Fruit fly (Drosophila melanogaster) whole organism, prepupa: ENCODE data around the gene Spt20.

Experiments used
- CG10631 ChIP-seq: fragments of 200-800 bp; sonication (Bioruptor generic); optimal IDR thresholded peaks from 2 replicates; lab custom pipeline; 2016; ENCODE audit warnings: missing biosample characterization, missing genetic modification characterization
- CG10669 ChIP-seq: fragments of 200-800 bp; sonication (Bioruptor generic); optimal IDR thresholded peaks from 3 replicates; lab custom pipeline; 2018; ENCODE audit warnings: missing biosample characterization, mild to moderate bottlenecking, missing genetic modification characterization, moderate library complexity
- CG11762 ChIP-seq: fragments of 200-800 bp; sonication (Bioruptor generic); optimal IDR thresholded peaks from 3 replicates; lab custom pipeline; 2016; ENCODE audit warnings: missing biosample characterization, missing genetic modification characterization; ENCODE audit not compliant: insufficient read depth
- CG11902 ChIP-seq: fragments of 200-800 bp; sonication (Bioruptor generic); optimal IDR thresholded peaks from 3 replicates; lab custom pipeline; 2016; ENCODE audit warnings: missing biosample characterization, missing genetic modification characterization
- CG15336 ChIP-seq: fragments of 200-800 bp; sonication (Bioruptor generic); IDR thresholded peaks from 2 replicates; pipeline ENCODE4 v1.3.6; 2022; ENCODE audit warnings: missing biosample characterization, missing genetic modification characterization
- CG1621 ChIP-seq: fragments of 200-800 bp; sonication (Bioruptor generic); optimal IDR thresholded peaks from 3 replicates; lab custom pipeline; 2018; ENCODE audit warnings: missing biosample characterization, mild to moderate bottlenecking, missing genetic modification characterization
- CG3032 ChIP-seq: fragments of 200-800 bp; optimal IDR thresholded peaks from 2 replicates; lab custom pipeline; 2019; ENCODE audit warnings: missing biosample characterization, mild to moderate bottlenecking, missing genetic modification characterization, moderate library complexity
- CG32006 ChIP-seq: fragments of 200-800 bp; sonication (Bioruptor generic); optimal IDR thresholded peaks from 3 replicates; lab custom pipeline; 2017; ENCODE audit warnings: missing biosample characterization, mild to moderate bottlenecking, missing genetic modification characterization
- CG34406 ChIP-seq: fragments of 200-800 bp; sonication (Bioruptor generic); optimal IDR thresholded peaks from 3 replicates; lab custom pipeline; 2016; ENCODE audit warnings: missing biosample characterization, missing genetic modification characterization
- CG3919 ChIP-seq: fragments of 200-800 bp; sonication (Bioruptor generic); optimal IDR thresholded peaks from 3 replicates; lab custom pipeline; 2016; ENCODE audit warnings: missing biosample characterization, missing genetic modification characterization
- CG6163 ChIP-seq: fragments of 200-800 bp; sonication (Bioruptor generic); IDR thresholded peaks from 3 replicates; pipeline ENCODE4 v1.3.6; 2022; ENCODE audit warnings: missing biosample characterization, missing genetic modification characterization
- CG6792 ChIP-seq: fragments of 200-800 bp; sonication (Bioruptor generic); optimal IDR thresholded peaks from 3 replicates; lab custom pipeline; 2016; ENCODE audit warnings: missing biosample characterization, missing genetic modification characterization
- CG6808 ChIP-seq: fragments of 200-800 bp; sonication (Bioruptor generic); optimal IDR thresholded peaks from 3 replicates; lab custom pipeline; 2017; ENCODE audit warnings: missing biosample characterization, missing genetic modification characterization, mild to moderate bottlenecking, moderate library complexity, missing genetic modification reagents
- CG8632 ChIP-seq: fragments of 200-800 bp; sonication (Bioruptor generic); optimal IDR thresholded peaks from 3 replicates; lab custom pipeline; 2016; ENCODE audit warnings: missing biosample characterization, missing genetic modification characterization
- Eip75B ChIP-seq: fragments of 200-800 bp; sonication (Bioruptor generic); optimal IDR thresholded peaks from 3 replicates; lab custom pipeline; 2016; ENCODE audit warnings: missing biosample characterization, missing genetic modification characterization
- Eip78C ChIP-seq: fragments of 200-800 bp; sonication (Bioruptor generic); peaks from one replicate; lab custom pipeline; 2016; ENCODE audit warnings: missing biosample characterization, missing genetic modification characterization
- Ets96B ChIP-seq: fragments of 200-800 bp; optimal IDR thresholded peaks from 2 replicates; lab custom pipeline; 2019; ENCODE audit warnings: missing biosample characterization, mild to moderate bottlenecking, missing genetic modification characterization, moderate library complexity
- Gug ChIP-seq: fragments of 200-800 bp; sonication (Bioruptor generic); IDR thresholded peaks from 2 replicates; pipeline ENCODE4 v1.3.6; 2022; ENCODE audit warnings: missing biosample characterization, missing genetic modification characterization
- Hr38 ChIP-seq: sonication (Bioruptor generic); optimal IDR thresholded peaks from 2 replicates; lab custom pipeline; 2016; ENCODE audit warnings: missing biosample characterization, missing genetic modification characterization
- Hr39 ChIP-seq: fragments of 200-800 bp; sonication (Bioruptor generic); optimal IDR thresholded peaks from 2 replicates; lab custom pipeline; 2016; ENCODE audit warnings: missing biosample characterization, missing genetic modification characterization
- Hr4 ChIP-seq: fragments of 200-800 bp; sonication (Bioruptor generic); optimal IDR thresholded peaks from 3 replicates; lab custom pipeline; 2016; ENCODE audit warnings: missing biosample characterization, missing genetic modification characterization
- Sox102F ChIP-seq: fragments of 200-800 bp; sonication (Bioruptor generic); optimal IDR thresholded peaks from 2 replicates; lab custom pipeline; 2016; ENCODE audit warnings: missing biosample characterization, mild to moderate bottlenecking, missing genetic modification characterization
- Sox14 ChIP-seq: fragments of 200-800 bp; sonication (Bioruptor generic); optimal IDR thresholded peaks from 3 replicates; lab custom pipeline; 2016; ENCODE audit warnings: missing biosample characterization, missing genetic modification characterization
- Sox15 ChIP-seq: fragments of 200-800 bp; sonication (Bioruptor generic); optimal IDR thresholded peaks from 3 replicates; lab custom pipeline; 2016; ENCODE audit warnings: missing biosample characterization, missing genetic modification characterization
- cyc ChIP-seq: fragments of 200-800 bp; sonication (Bioruptor generic); optimal IDR thresholded peaks from 3 replicates; lab custom pipeline; 2016; ENCODE audit warnings: missing biosample characterization, missing genetic modification characterization
- fd59A ChIP-seq: fragments of 200-800 bp; sonication (Bioruptor generic); optimal IDR thresholded peaks from 2 replicates; lab custom pipeline; 2017; ENCODE audit warnings: missing biosample characterization, mild to moderate bottlenecking, missing genetic modification characterization, missing genetic modification reagents
- fd85E ChIP-seq: fragments of 200-800 bp; sonication (Bioruptor generic); optimal IDR thresholded peaks from 3 replicates; lab custom pipeline; 2016; ENCODE audit warnings: missing biosample characterization, missing genetic modification characterization
- fkh ChIP-seq: fragments of 200-800 bp; sonication (Bioruptor generic); optimal IDR thresholded peaks from 3 replicates; lab custom pipeline; 2017; ENCODE audit warnings: missing biosample characterization, mild to moderate bottlenecking, missing genetic modification characterization, moderate library complexity
- lz ChIP-seq: fragments of 200-800 bp; sonication (Bioruptor generic); optimal IDR thresholded peaks from 3 replicates; lab custom pipeline; 2016; ENCODE audit warnings: missing biosample characterization, missing genetic modification characterization
- net ChIP-seq: fragments of 200-800 bp; sonication (Bioruptor generic); optimal IDR thresholded peaks from 3 replicates; lab custom pipeline; 2016; ENCODE audit warnings: missing biosample characterization, missing genetic modification characterization
- pdm3 ChIP-seq: fragments of 200-800 bp; sonication (Bioruptor generic); optimal IDR thresholded peaks from 3 replicates; lab custom pipeline; 2016; ENCODE audit warnings: missing biosample characterization, missing genetic modification characterization
- salr ChIP-seq, 2 experiments: fragments of 200-800 bp; sonication (Bioruptor generic); optimal IDR thresholded peaks; 3 replicates each; lab custom pipeline; 2016 to 2018; ENCODE audit warnings: missing biosample characterization in 2 of 2, missing genetic modification characterization in 2 of 2, mild to moderate bottlenecking in 1 of 2
- ss ChIP-seq, 2 experiments: fragments of 200-800 bp; sonication (Bioruptor generic); optimal IDR thresholded peaks; 2 replicates in 1 of 2; 3 replicates in 1 of 2; lab custom pipeline; 2017 to 2018; ENCODE audit warnings: mild to moderate bottlenecking in 2 of 2, missing biosample characterization in 2 of 2, missing genetic modification characterization in 2 of 2, moderate library complexity in 1 of 2
- vri ChIP-seq: fragments of 200-800 bp; sonication (Bioruptor generic); optimal IDR thresholded peaks from 3 replicates; lab custom pipeline; 2016; ENCODE audit warnings: missing biosample characterization, mild to moderate bottlenecking, missing genetic modification characterization

Spt20 gene

dm6 chr3L:13502484-13503109, at the start of gene Spt20:
Spt20 (plus strand) TSS chr3L:13502707.
- TF ChIP-seq CG10631 (GFP tag; lab: Kevin White, UChicago) (no peak), CG11902 (GFP tag; lab: Kevin White, UChicago) (no peak), CG6163 (GFP tag; lab: Robert Waterston, UW) (peak; percentile 26; the same call in 1 of the 3 replicates), net (GFP tag; lab: Kevin White, UChicago) (no peak), Hr4 (no peak), Sox15 (GFP tag; lab: Kevin White, UChicago) (no peak), CG34406 (GFP tag; lab: Kevin White, UChicago) (no peak), Hr38 (no peak), fkh (GFP tag; lab: Kevin White, UChicago) (no peak), cyc (GFP tag; lab: Kevin White, UChicago) (no peak), CG1621 (tag; lab: Kevin White, UChicago) (no peak), fd59A (GFP tag; lab: Kevin White, UChicago) (no peak), lz (no peak), CG6808 (GFP tag; lab: Kevin White, UChicago) (no peak), CG15336 (0 out of 2 replicates have a peak, but pooled peaks have one; percentile 17), Gug (0 out of 2 replicates have a peak, but pooled peaks have one; percentile 18), ss (GFP tag; optimal IDR thresholded peaks at IDR 0.05; lab: Kevin White, UChicago) (no peak), CG3919 (GFP tag; lab: Kevin White, UChicago) (no peak), Eip78C (GFP tag; lab: Kevin White, UChicago) (no peak), Eip75B (GFP tag; lab: Kevin White, UChicago) (no peak), CG8632 (GFP tag; lab: Kevin White, UChicago) (no peak), Sox14 (GFP tag; lab: Kevin White, UChicago) (no peak), CG32006 (GFP tag; lab: Kevin White, UChicago) (no peak), CG11762 (no peak)

- no peak for TF ChIP-seq Sox102F
- TF ChIP-seq CG10669 (GFP tag; lab: Kevin White, UChicago): no peak
- peak; percentile 14 for TF ChIP-seq vri (GFP tag; lab: Kevin White, UChicago)
- TF ChIP-seq, all 60 proteins: peak for 1
These were observed 47.8 kb upstream of the Spt20 start for dm6 chr3L:13454755-13455154.

dm6 chr3L:13457133-13457532, 45.4 kb upstream of the Spt20 start, which contains the start of gene CG10116:
CG10116 (minus strand) TSS chr3L:13457238.
- no peak for TF ChIP-seq CG11902 (GFP tag; lab: Kevin White, UChicago)
- no peak for TF ChIP-seq Sox102F
- no peak for TF ChIP-seq CG3032 (tag; lab: Kevin White, UChicago)
- no peak for TF ChIP-seq fd59A (GFP tag; lab: Kevin White, UChicago)
- no peak for TF ChIP-seq Hr38
- no peak for TF ChIP-seq Hr39 (GFP tag; lab: Kevin White, UChicago)
- TF ChIP-seq fd85E: no peak
- no peak for TF ChIP-seq CG10669 (GFP tag; lab: Kevin White, UChicago)
- TF ChIP-seq Eip78C (GFP tag; lab: Kevin White, UChicago): no peak
- no peak for TF ChIP-seq salr (GFP tag; optimal IDR thresholded peaks at IDR 0.05; lab: Kevin White, UChicago)
- TF ChIP-seq pdm3 (GFP tag; lab: Kevin White, UChicago): no peak
- no peak for TF ChIP-seq lz
- no peak for TF ChIP-seq CG8632 (GFP tag; lab: Kevin White, UChicago)
- no peak for TF ChIP-seq CG3919 (GFP tag; lab: Kevin White, UChicago)
- TF ChIP-seq CG6792: no peak

dm6 chr3L:13474607-13475006, 27.9 kb upstream of the Spt20 start, which contains the start of gene CG10089:
CG10089 (minus strand) TSS chr3L:13474787.
- no peak for TF ChIP-seq Ets96B
- TF ChIP-seq Eip78C (GFP tag; lab: Kevin White, UChicago): peak; percentile 31
